In genomic region chrV:415072-415471, ce11 we compare ENCODE assay signal across 6 worm cellular contexts.
TF ChIP-seq lines count a peak whose summit lies in the region.

No protein-coding gene starts in this region.

TF ChIP-seq in whole organism, L1 larva, 84 proteins besides CTCF, POLR2A, EP300 and RAD21:
- TF ChIP-seq elt-2 (tag; optimal IDR thresholded peaks at IDR 0.05; lab: Kevin White, UChicago), result peak; percentile 37
- TF ChIP-seq nhr-20 (tag; optimal IDR thresholded peaks at IDR 0.05; lab: Kevin White, UChicago), result no peak
- no peak for TF ChIP-seq dpl-1 (GFP tag; optimal IDR thresholded peaks at IDR 0.05; lab: Kevin White, UChicago)
- TF ChIP-seq snpc-4 (tag; optimal IDR thresholded peaks at IDR 0.05; lab: Kevin White, UChicago), result no peak
- TF ChIP-seq tlp-1 (tag; optimal IDR thresholded peaks at IDR 0.05; lab: Kevin White, UChicago), result peak; percentile 41
- no peak for TF ChIP-seq efl-1 (optimal IDR thresholded peaks at IDR 0.05; lab: Kevin White, UChicago)
- TF ChIP-seq efl-1 (GFP tag; optimal IDR thresholded peaks at IDR 0.05 in 1 of 2; lab: Kevin White, UChicago), result peak in 1 of 2 experiments; percentile 75
- TF ChIP-seq blmp-1 (tag; optimal IDR thresholded peaks at IDR 0.05; lab: Kevin White, UChicago), result no peak

TF ChIP-seq in whole organism, L2 larva, 48 proteins besides CTCF, POLR2A, EP300 and RAD21:
- TF ChIP-seq ceh-16 (tag; optimal IDR thresholded peaks at IDR 0.05; lab: Kevin White, UChicago), result no peak
- TF ChIP-seq fos-1 (tag; optimal IDR thresholded peaks at IDR 0.05; lab: Kevin White, UChicago), result peak; percentile 79

TF ChIP-seq in whole organism, L3 larva, 47 proteins besides CTCF, POLR2A, EP300 and RAD21:
- TF ChIP-seq pqm-1 (tag; optimal IDR thresholded peaks at IDR 0.05; lab: Kevin White, UChicago), result peak; percentile 93
- peak; percentile 79 for TF ChIP-seq elt-2 (tag; optimal IDR thresholded peaks at IDR 0.05; lab: Kevin White, UChicago)
- TF ChIP-seq unc-39 (tag; optimal IDR thresholded peaks at IDR 0.05; lab: Kevin White, UChicago), result no peak
- no peak for TF ChIP-seq lsy-12 (tag; optimal IDR thresholded peaks at IDR 0.05; lab: Kevin White, UChicago)
- TF ChIP-seq egl-27 (tag; optimal IDR thresholded peaks at IDR 0.05; lab: Kevin White, UChicago), result no peak

TF ChIP-seq in whole organism, L4 larva, 104 proteins besides CTCF, POLR2A, EP300 and RAD21 (continues in another document):
- TF ChIP-seq dpl-1 (GFP tag; optimal IDR thresholded peaks at IDR 0.05; lab: Kevin White, UChicago) (no peak), dmd-6 (GFP tag; IDR thresholded peaks at IDR 0.05; lab: Robert Waterston, UW) (peak; percentile 55; the same call in 1 of the 2 replicates), mxl-2 (GFP tag; conservative IDR thresholded peaks at IDR 0.05; lab: Robert Waterston, UW) (no peak), pha-4 (GFP tag; IDR thresholded peaks at IDR 0.05; lab: Robert Waterston, UW) (no peak), pha-4 (tag; optimal IDR thresholded peaks at IDR 0.05; lab: Kevin White, UChicago) (no peak), zip-2 (tag; optimal IDR thresholded peaks at IDR 0.05; lab: Kevin White, UChicago) (no peak), ceh-20 (GFP tag; IDR thresholded peaks at IDR 0.05; lab: Robert Waterston, UW) (no peak), snpc-4 (tag; optimal IDR thresholded peaks at IDR 0.05; lab: Kevin White, UChicago) (no peak), unc-39 (tag; optimal IDR thresholded peaks at IDR 0.05; lab: Kevin White, UChicago) (no peak), ctbp-1 (GFP tag; IDR thresholded peaks at IDR 0.05; lab: Robert Waterston, UW) (no peak), nhr-10 (tag; optimal IDR thresholded peaks at IDR 0.05; lab: Kevin White, UChicago) (no peak), F26F4.8 (GFP tag; conservative IDR thresholded peaks at IDR 0.05; lab: Robert Waterston, UW) (no peak), pqm-1 (tag; optimal IDR thresholded peaks at IDR 0.05; lab: Kevin White, UChicago) (peak; percentile 80), nhr-28 (tag; optimal IDR thresholded peaks at IDR 0.05; lab: Kevin White, UChicago) (peak; percentile 60), hmg-1.1 (GFP tag; IDR thresholded peaks at IDR 0.05; lab: Robert Waterston, UW) (no peak), mep-1 (tag; optimal IDR thresholded peaks at IDR 0.05; lab: Kevin White, UChicago) (no peak), zag-1 (tag; optimal IDR thresholded peaks at IDR 0.05; lab: Kevin White, UChicago) (no peak), ztf-7 (tag; optimal IDR thresholded peaks at IDR 0.05; lab: Kevin White, UChicago) (no peak), daf-8 (GFP tag; IDR thresholded peaks at IDR 0.05; lab: Robert Waterston, UW) (no peak), ceh-28 (tag; optimal IDR thresholded peaks at IDR 0.05; lab: Kevin White, UChicago) (no peak), spr-1 (tag; optimal IDR thresholded peaks at IDR 0.05; lab: Kevin White, UChicago) (no peak), nhr-77 (tag; optimal IDR thresholded peaks at IDR 0.05; lab: Kevin White, UChicago) (peak; percentile 54), F44E2.7 (GFP tag; IDR thresholded peaks at IDR 0.05; lab: Robert Waterston, UW) (no peak), zfp-3 (GFP tag; conservative IDR thresholded peaks at IDR 0.05; lab: Robert Waterston, UW) (no peak), mdt-29 (GFP tag; IDR thresholded peaks at IDR 0.05; lab: Robert Waterston, UW) (no peak), nhr-48 (tag; optimal IDR thresholded peaks at IDR 0.05; lab: Kevin White, UChicago) (no peak), php-3 (GFP tag; IDR thresholded peaks at IDR 0.05; lab: Robert Waterston, UW) (peak; percentile 61), ztf-11 (tag; optimal IDR thresholded peaks at IDR 0.05; lab: Kevin White, UChicago) (no peak)

TF ChIP-seq in whole organism, late embryonic, 69 proteins besides CTCF, POLR2A, EP300 and RAD21:
- TF ChIP-seq npax-4 (tag; optimal IDR thresholded peaks at IDR 0.05; lab: Kevin White, UChicago) (no peak), elt-2 (tag; optimal IDR thresholded peaks at IDR 0.05; lab: Kevin White, UChicago) (peak; percentile 18)

TF ChIP-seq in whole organism, young adult, 124 proteins besides CTCF, POLR2A, EP300 and RAD21:
- TF ChIP-seq nhr-80 (tag; optimal IDR thresholded peaks at IDR 0.05; lab: Kevin White, UChicago), result peak; percentile 24
- no peak for TF ChIP-seq egl-44 (GFP tag; IDR thresholded peaks at IDR 0.05; lab: Robert Waterston, UW)
- TF ChIP-seq snpc-1.3 (tag; optimal IDR thresholded peaks at IDR 0.05; lab: Kevin White, UChicago; ENCODE audit: insufficient read depth), result no peak
- TF ChIP-seq lin-54 (GFP tag; optimal IDR thresholded peaks at IDR 0.05; lab: Kevin White, UChicago), result no peak
- TF ChIP-seq lsl-1 (GFP tag; optimal IDR thresholded peaks at IDR 0.05; lab: Kevin White, UChicago), result no peak
- no peak for TF ChIP-seq atf-7 (tag; optimal IDR thresholded peaks at IDR 0.05; lab: Kevin White, UChicago)
- peak; percentile 46 for TF ChIP-seq unc-62 (GFP tag; optimal IDR thresholded peaks at IDR 0.05; lab: Kevin White, UChicago)
- TF ChIP-seq lin-26 (GFP tag; IDR thresholded peaks at IDR 0.05; lab: Robert Waterston, UW), result no peak
- no peak for TF ChIP-seq ztf-18 (tag; optimal IDR thresholded peaks at IDR 0.05; lab: Kevin White, UChicago)
- no peak for TF ChIP-seq bed-1 (GFP tag; IDR thresholded peaks at IDR 0.05; lab: Robert Waterston, UW)
- TF ChIP-seq mxl-1 (tag; optimal IDR thresholded peaks at IDR 0.05; lab: Kevin White, UChicago), result no peak
- no peak for TF ChIP-seq F57A8.1 (GFP tag; optimal IDR thresholded peaks at IDR 0.05; lab: Kevin White, UChicago)
- TF ChIP-seq madf-10 (tag; optimal IDR thresholded peaks at IDR 0.05; lab: Kevin White, UChicago), result no peak
- TF ChIP-seq Y95B8A.8 (GFP tag; IDR thresholded peaks at IDR 0.05; lab: Robert Waterston, UW), result no peak
